Worm (Caenorhabditis elegans) whole organism, L2 larva: ENCODE measurements around the gene tsp-14.

Experiments
- ceh-82 ChIP-seq: fragments of 150-350 bp; optimal IDR thresholded peaks from 2 replicates; lab custom pipeline; 2014; ENCODE audit warnings: missing biosample characterization, missing genetic modification characterization
- elt-1 ChIP-seq: fragments of 150-350 bp; optimal IDR thresholded peaks from 2 replicates; lab custom pipeline; 2014; ENCODE audit warnings: missing biosample characterization, missing genetic modification characterization
- ztf-11 ChIP-seq: sonication (generic microtip); optimal IDR thresholded peaks from 2 replicates; lab custom pipeline; 2017; ENCODE audit warnings: missing biosample characterization, missing genetic modification characterization

ce11 chrX:4876904-4877303, at the start of gene tsp-14:
- TF ChIP-seq elt-1 (tag; lab: Kevin White, UChicago) = no peak
- no peak for TF ChIP-seq ceh-82
- no peak for TF ChIP-seq ztf-11 (tag; lab: Kevin White, UChicago)
